Worm (Caenorhabditis elegans): ENCODE results near the gene C43G2.3.
A peak's percentile ranks its signal among the peaks of the same experiment; 100 is the strongest.

ce11 chrIV:6575959-6576727 lies 1.9 kb upstream of the C43G2.3 start:
- no peak for TF ChIP-seq unc-39 (tag; optimal IDR thresholded peaks at IDR 0.05)
- TF ChIP-seq nhr-28 (tag; optimal IDR thresholded peaks at IDR 0.05): peak; percentile 34
- TF ChIP-seq lin-1 (GFP tag; IDR thresholded peaks at IDR 0.05): no peak
- TF ChIP-seq ama-1 (optimal IDR thresholded peaks at IDR 0.05): no peak
- TF ChIP-seq lir-3 (tag; optimal IDR thresholded peaks at IDR 0.05): no peak
- no peak for TF ChIP-seq egl-43 (GFP tag; IDR thresholded peaks at IDR 0.05)
